Fruit fly (Drosophila melanogaster) S2 (cell line): ENCODE measurements around the gene CG4424.

Experiments used
- CG8478 ChIP-seq: fragments of >200 bp; optimal IDR thresholded peaks from 2 replicates; lab custom pipeline; 2018
- CTCF ChIP-seq, 2 experiments: fragments of >200 bp; optimal IDR thresholded peaks; 2 replicates each; lab custom pipeline; 2018

dm6 chr3R:20066435-20066834 is 38.6 kb upstream of the CG4424 start:
- TF ChIP-seq CG8478 (lab: Kevin White, UChicago) (no peak), CTCF (optimal IDR thresholded peaks at IDR 0.05; lab: Kevin White, UChicago) (peak; percentile 56)
